Worm (Caenorhabditis elegans) whole organism, L4/young adult: ENCODE data around the gene pals-26.

ENCODE experiments used
- W03F9.2 ChIP-seq: fragments of 150-350 bp; optimal IDR thresholded peaks from 2 replicates; lab custom pipeline; 2014; ENCODE audit warnings: missing biosample characterization, missing genetic modification characterization
- dao-5 ChIP-seq: sonication (generic microtip); optimal IDR thresholded peaks from 2 replicates; lab custom pipeline; 2016; ENCODE audit warnings: missing genotype, missing genetic modification characterization, moderate library complexity, missing compliant biosample characterization
- him-1 ChIP-seq: sonication (generic microtip); optimal IDR thresholded peaks from 2 replicates; lab custom pipeline; 2016; ENCODE audit warnings: missing genotype, missing genetic modification reagents, missing genetic modification characterization, missing compliant biosample characterization

DNA sequence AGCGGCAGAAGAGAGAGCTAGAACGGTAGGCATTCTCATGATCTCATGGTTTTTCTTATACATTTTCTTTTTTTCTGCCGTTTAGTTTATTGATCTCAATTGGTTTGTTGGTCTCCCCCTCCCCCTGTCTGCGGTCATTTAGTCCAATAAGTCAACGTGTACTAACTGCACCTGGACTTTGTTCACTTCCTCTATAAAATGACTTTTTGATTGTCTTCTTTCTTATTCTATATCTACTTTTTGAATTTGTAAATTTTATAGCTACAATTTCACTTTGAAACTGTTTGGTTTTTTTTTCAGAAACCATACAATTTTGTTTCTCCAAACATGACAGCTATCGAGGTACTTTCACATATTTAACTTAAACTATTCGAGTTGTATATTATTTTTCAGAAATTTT lies 7.3 kb upstream of the pals-26 start, which contains the start of gene ckb-2:
- TF ChIP-seq dao-5 (no peak), W03F9.2 (no peak), him-1 (no peak)
